Worm (Caenorhabditis elegans): ENCODE results near the gene srbc-77.

- TF ChIP-seq lin-40 (tag; optimal IDR thresholded peaks at IDR 0.05) (no peak), snpc-1.1 (tag; optimal IDR thresholded peaks at IDR 0.05; ENCODE audit: insufficient read depth) (no peak), cebp-2 (GFP tag; IDR thresholded peaks at IDR 0.05) (no peak), hlh-12 (tag; optimal IDR thresholded peaks at IDR 0.05) (no peak), F55B11.4 (tag; optimal IDR thresholded peaks at IDR 0.05; ENCODE audit: borderline replicate concordance, insufficient read depth) (no peak), ama-1 (optimal IDR thresholded peaks at IDR 0.05) (no peak), ama-1 (GFP tag; optimal IDR thresholded peaks at IDR 0.05) (no peak), efl-1 (GFP tag; optimal IDR thresholded peaks at IDR 0.05) (no peak)
These were observed 40.8 kb downstream of the srbc-77 start for ce11 chrV:15970820-15971219.
